Worm (Caenorhabditis elegans): ENCODE results near the gene C07G1.6.
A peak's percentile ranks its signal among the peaks of the same experiment; 100 is the strongest.

The C07G1.6 gene

ce11 chrIV:8226474-8226873, 16.3 kb upstream of the C07G1.6 start (continued):
- TF ChIP-seq R02D3.7 (tag; optimal IDR thresholded peaks at IDR 0.05), result no peak
- no peak for TF ChIP-seq daf-19 (GFP tag; conservative IDR thresholded peaks at IDR 0.05)
- TF ChIP-seq ces-1 (GFP tag; optimal IDR thresholded peaks at IDR 0.05), result no peak
- TF ChIP-seq php-3 (GFP tag; IDR thresholded peaks at IDR 0.05), result peak; percentile 50; the same call in 1 of the 2 replicates
- TF ChIP-seq nhr-77 (tag; optimal IDR thresholded peaks at IDR 0.05), result no peak
- TF ChIP-seq Y75B8A.6 (GFP tag; IDR thresholded peaks at IDR 0.05), result no peak
- TF ChIP-seq hlh-30 (tag; optimal IDR thresholded peaks at IDR 0.05; ENCODE audit: insufficient read depth), result no peak
- no peak for TF ChIP-seq snpc-1.2 (GFP tag; IDR thresholded peaks at IDR 0.05)
- no peak for TF ChIP-seq nhr-25 (tag; optimal IDR thresholded peaks at IDR 0.05; ENCODE audit: borderline replicate concordance, insufficient read depth)
- TF ChIP-seq attf-4 (tag; optimal IDR thresholded peaks at IDR 0.05), result no peak
- no peak for TF ChIP-seq duxl-1 (tag; optimal IDR thresholded peaks at IDR 0.05; ENCODE audit: poor library complexity)
- TF ChIP-seq nhr-28 (tag; optimal IDR thresholded peaks at IDR 0.05), result peak; percentile 33
- no peak for TF ChIP-seq mdl-1 (tag; optimal IDR thresholded peaks at IDR 0.05)
- TF ChIP-seq rbr-2 (tag; optimal IDR thresholded peaks at IDR 0.05), result no peak
- TF ChIP-seq saeg-2 (GFP tag; IDR thresholded peaks at IDR 0.05), result no peak
- TF ChIP-seq ama-1 (optimal IDR thresholded peaks at IDR 0.05), result no peak

- TF ChIP-seq nhr-10 (tag; optimal IDR thresholded peaks at IDR 0.05) (no peak), R02D3.7 (tag; optimal IDR thresholded peaks at IDR 0.05) (no peak), nhr-77 (tag; optimal IDR thresholded peaks at IDR 0.05) (no peak), D1046.2 (GFP tag; IDR thresholded peaks at IDR 0.05) (no peak), dmd-6 (GFP tag; IDR thresholded peaks at IDR 0.05) (peak; percentile 72), mdl-1 (tag; optimal IDR thresholded peaks at IDR 0.05) (peak in 1 of 2 experiments; percentile 21), daf-16 (GFP tag; optimal IDR thresholded peaks at IDR 0.05) (no peak), daf-16 (tag; optimal IDR thresholded peaks at IDR 0.05) (peak; percentile 94), nhr-42 (GFP tag; IDR thresholded peaks at IDR 0.05) (no peak), F44E2.7 (GFP tag; IDR thresholded peaks at IDR 0.05) (no peak), dve-1 (tag; optimal IDR thresholded peaks at IDR 0.05; ENCODE audit: insufficient read depth) (peak; percentile 81), nhr-28 (tag; optimal IDR thresholded peaks at IDR 0.05) (peak; percentile 45), nhr-41 (GFP tag; IDR thresholded peaks at IDR 0.05) (no peak), T20F7.1 (GFP tag; optimal IDR thresholded peaks at IDR 0.05) (peak; percentile 90), hlh-30 (tag; optimal IDR thresholded peaks at IDR 0.05; ENCODE audit: insufficient read depth) (peak; percentile 82), ceh-44 (GFP tag; IDR thresholded peaks at IDR 0.05) (no peak), mxl-3 (GFP tag; optimal IDR thresholded peaks at IDR 0.05) (peak; percentile 62), hlh-11 (tag; optimal IDR thresholded peaks at IDR 0.05) (peak; percentile 64), madf-5 (GFP tag; IDR thresholded peaks at IDR 0.05) (no peak), pqm-1 (tag; optimal IDR thresholded peaks at IDR 0.05) (peak; percentile 2), unc-62 (GFP tag; optimal IDR thresholded peaks at IDR 0.05 in 1 of 2) (peak in 1 of 2 experiments; percentile 94), unc-62 (tag; optimal IDR thresholded peaks at IDR 0.05) (no peak)
These were observed 15.2 kb upstream of the C07G1.6 start, which contains the start of gene serp-1.2 for ce11 chrIV:8225357-8225756. TSS of gene serp-1.2 (plus strand) at chrIV:8225674.

ce11 chrIV:8223055-8223454, 12.9 kb upstream of the C07G1.6 start:
- peak; percentile 11 for TF ChIP-seq hlh-30 (tag; optimal IDR thresholded peaks at IDR 0.05; ENCODE audit: insufficient read depth)
- TF ChIP-seq dmd-6 (GFP tag; IDR thresholded peaks at IDR 0.05), result peak; percentile 36
- no peak for TF ChIP-seq nhr-102 (tag; optimal IDR thresholded peaks at IDR 0.05)
- no peak for TF ChIP-seq Y48G9A.11 (GFP tag; IDR thresholded peaks at IDR 0.05)
- peak; percentile 25 for TF ChIP-seq nhr-28 (tag; optimal IDR thresholded peaks at IDR 0.05)
- no peak for TF ChIP-seq daf-16 (GFP tag; optimal IDR thresholded peaks at IDR 0.05)
- TF ChIP-seq daf-16 (tag; optimal IDR thresholded peaks at IDR 0.05), result peak; percentile 62
- TF ChIP-seq lin-29 (GFP tag; IDR thresholded peaks at IDR 0.05), result no peak
- TF ChIP-seq dve-1 (tag; optimal IDR thresholded peaks at IDR 0.05; ENCODE audit: insufficient read depth), result peak; percentile 43

Data from whole organism, L4 larva.